Worm (Caenorhabditis elegans) whole organism, L4/young adult: Measurements from ENCODE around the gene fat-4.

Experiments
- W03F9.2 ChIP-seq: fragments of 150-350 bp; optimal IDR thresholded peaks from 2 replicates; lab custom pipeline; 2014; ENCODE audit warnings: missing biosample characterization, missing genetic modification characterization
- dao-5 ChIP-seq: sonication (generic microtip); optimal IDR thresholded peaks from 2 replicates; lab custom pipeline; 2016; ENCODE audit warnings: missing genotype, missing genetic modification characterization, moderate library complexity, missing compliant biosample characterization
- him-1 ChIP-seq: sonication (generic microtip); optimal IDR thresholded peaks from 2 replicates; lab custom pipeline; 2016; ENCODE audit warnings: missing genotype, missing genetic modification reagents, missing genetic modification characterization, missing compliant biosample characterization

The fat-4 gene

DNA sequence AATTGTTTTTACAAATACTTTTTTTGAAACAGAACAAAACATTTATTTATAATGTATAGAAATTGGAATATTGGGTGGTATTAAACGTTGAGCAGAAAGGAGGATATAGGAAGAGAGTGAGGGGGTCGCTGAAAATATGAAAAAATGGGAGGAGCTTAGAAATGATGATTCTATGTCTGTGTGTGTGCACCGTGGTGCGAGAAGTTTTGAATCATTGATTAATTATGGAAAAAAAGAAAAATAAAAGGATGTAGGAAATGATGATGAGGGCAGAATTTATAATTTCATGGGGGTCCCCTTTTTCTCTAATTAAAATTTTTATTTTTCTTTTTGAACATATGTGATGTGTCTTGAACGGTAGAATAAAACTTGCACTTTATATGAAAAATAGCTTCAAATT is 14.5 kb upstream of the fat-4 start, which contains the start of gene sre-4:
Gene sre-4 (minus strand): TSS at position 101 of the 400 bp plus-strand sequence.
- TF ChIP-seq W03F9.2 = no peak
- no peak for TF ChIP-seq dao-5 (tag; lab: Kevin White, UChicago)
- TF ChIP-seq him-1 = no peak

DNA sequence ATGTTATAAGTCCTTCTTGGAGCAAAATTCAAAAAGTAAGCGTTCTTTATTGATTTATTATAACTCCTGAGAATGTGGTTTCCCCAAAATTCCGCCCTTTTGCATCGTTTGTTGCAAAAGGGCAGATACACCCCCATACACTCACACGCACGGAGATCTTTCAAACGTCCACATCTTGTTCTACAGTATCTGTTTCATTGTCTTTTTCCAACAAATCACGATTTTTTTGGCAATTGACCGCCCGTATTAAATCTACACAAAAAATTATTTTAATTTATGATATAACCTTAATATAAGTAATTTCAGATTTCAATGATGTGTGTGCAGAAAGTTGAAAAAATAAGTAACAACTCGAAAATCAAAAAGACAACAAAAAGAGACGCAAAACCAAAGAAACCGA is 9.7 kb upstream of the fat-4 start, which contains the start of gene T13F2.4:
Gene T13F2.4 (plus strand): TSS at position 301 of the 400 bp plus-strand sequence.
- TF ChIP-seq dao-5 (tag; lab: Kevin White, UChicago) (no peak), W03F9.2 (no peak), him-1 (no peak)

DNA sequence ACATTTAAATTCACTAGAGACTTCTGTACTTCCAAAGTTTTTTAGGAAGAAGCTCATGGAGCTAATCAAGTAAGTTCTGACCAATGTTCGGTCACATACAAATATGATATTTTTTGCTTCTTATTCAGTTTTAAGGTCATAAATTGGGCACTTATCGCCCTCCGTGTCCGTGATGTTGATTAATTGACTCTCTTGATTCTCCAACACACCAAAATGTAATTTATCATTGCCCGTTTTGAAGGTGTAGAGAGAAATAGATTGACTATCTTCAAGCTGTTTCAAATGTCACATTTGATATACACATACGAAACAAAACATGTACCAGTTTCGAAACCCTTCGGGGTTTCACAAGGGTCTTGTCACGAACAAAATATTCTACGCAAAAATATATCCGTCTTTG is 8.5 kb upstream of the fat-4 start:
- TF ChIP-seq dao-5 (tag; lab: Kevin White, UChicago) (no peak), him-1 (no peak), W03F9.2 (no peak)

DNA sequence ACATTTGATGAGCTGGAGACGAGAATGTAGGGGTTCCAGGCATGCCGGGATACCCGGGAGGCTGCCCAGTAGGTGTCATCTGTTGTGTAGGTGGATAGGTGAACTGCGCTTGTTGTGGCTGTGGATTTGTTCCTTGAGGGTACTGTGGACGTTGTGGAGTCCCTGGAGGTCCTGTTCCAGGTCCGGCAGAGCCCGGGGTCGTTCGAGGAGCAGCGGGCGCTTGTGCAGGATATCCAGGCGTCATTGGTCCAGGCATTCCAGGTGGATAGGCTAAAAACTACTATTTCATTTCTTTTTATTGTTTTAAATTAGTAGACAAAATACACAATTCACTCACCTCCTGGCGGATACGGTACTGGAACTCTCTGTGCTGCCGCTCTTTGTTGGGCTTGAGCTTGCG is 4.0 kb upstream of the fat-4 start:
- TF ChIP-seq W03F9.2 (no peak), dao-5 (tag; lab: Kevin White, UChicago) (no peak), him-1 (no peak)

DNA sequence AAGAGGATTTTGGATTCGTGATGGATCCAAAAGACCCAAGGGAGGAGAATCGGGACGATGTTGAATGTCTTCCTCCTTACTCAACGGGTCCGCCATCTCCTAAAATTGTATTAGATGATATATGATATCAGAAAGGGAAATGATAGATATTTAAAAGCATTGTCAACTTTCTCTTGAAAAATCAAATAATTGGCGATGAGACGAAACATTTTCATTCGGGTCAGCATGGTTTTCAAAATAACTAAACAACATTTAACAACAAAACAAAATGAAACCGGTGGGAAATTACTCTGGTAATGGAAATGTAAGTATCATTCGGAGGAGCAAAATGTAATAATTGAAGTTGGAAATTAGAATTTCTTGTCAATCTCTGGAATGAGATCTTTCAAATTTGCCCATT is 2.7 kb upstream of the fat-4 start, which contains the start of gene pis-1:
Gene pis-1 (minus strand): TSS at position 101 of the 400 bp plus-strand sequence.
- TF ChIP-seq W03F9.2 (no peak), dao-5 (tag; lab: Kevin White, UChicago) (no peak), him-1 (no peak)

DNA sequence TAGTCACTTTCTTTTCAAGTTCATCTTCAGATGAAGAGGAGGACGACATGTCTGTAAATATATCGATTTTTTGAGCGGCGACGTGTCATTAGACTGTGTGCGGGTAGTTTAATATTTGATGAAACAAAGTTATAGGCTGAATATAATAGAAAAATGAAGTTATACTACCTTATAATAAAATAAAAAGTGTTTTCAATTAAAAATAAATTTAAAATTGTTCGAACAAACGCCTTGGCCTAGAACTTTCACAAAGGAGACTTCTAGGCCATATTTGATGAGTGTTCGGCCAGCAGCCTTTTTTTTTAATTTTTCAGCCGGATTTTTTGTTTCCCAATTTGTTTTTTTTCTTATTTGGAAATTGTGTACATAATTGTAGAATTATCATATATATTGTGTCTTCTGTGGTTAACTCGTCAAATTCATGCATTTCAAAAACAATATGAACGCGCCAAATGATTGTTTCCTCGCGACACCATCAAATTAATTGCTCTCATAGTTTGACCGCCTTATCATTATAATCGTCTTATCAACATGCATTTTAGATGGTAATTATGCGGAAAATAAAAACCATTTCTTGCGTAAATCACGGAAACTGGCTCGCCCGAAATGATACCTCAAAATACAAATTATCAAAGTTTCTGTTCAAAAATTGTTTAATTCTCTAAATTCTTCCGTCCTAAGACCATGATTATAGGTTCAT is 1.8 kb upstream of the fat-4 start, which contains the start of gene T13F2.2:
Gene T13F2.2 (minus strand): TSS at position 51 of the 700 bp plus-strand sequence.
- TF ChIP-seq him-1 (no peak), W03F9.2 (no peak), dao-5 (tag; lab: Kevin White, UChicago) (no peak)

DNA sequence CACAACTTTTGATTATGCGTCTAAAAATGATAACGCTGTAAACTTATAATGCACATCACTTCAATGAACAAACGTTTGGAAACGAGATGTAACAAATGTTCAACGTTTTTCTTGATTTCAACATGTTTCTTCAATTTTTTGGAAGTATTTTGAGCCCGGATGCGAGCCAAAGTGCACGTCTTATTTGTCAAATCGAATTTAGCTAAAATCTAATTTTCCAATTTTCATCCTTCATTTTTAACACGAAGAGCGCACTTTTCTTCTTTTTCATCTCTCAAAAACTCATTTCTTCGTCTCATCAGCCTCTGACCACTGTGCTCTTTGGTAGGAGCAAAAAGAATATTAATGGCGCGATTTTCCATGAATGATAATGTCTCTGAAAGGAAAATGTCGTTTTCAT is 922 bp upstream of the fat-4 start:
- no peak for TF ChIP-seq dao-5 (tag; lab: Kevin White, UChicago)
- no peak for TF ChIP-seq W03F9.2
- no peak for TF ChIP-seq him-1

DNA sequence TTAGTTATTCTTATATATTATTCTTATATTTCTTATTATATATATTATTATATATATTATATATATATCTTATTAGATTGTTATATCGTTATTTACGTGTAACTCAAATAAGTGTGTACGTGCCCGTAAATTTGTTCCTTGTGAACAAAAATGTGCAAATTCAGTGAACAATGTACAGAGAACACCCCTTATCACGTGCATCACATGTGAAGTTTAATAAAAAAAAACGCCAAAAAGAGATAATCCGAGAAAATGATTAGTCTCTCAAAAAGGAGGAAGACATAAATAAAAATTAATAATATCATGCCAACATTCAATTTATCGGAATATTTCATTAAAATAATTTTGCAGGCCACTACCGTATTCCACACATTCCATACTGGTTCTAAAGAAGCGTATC is 435 bp downstream of the fat-4 start:
- TF ChIP-seq dao-5 (tag; lab: Kevin White, UChicago) (no peak), W03F9.2 (no peak), him-1 (no peak)

DNA sequence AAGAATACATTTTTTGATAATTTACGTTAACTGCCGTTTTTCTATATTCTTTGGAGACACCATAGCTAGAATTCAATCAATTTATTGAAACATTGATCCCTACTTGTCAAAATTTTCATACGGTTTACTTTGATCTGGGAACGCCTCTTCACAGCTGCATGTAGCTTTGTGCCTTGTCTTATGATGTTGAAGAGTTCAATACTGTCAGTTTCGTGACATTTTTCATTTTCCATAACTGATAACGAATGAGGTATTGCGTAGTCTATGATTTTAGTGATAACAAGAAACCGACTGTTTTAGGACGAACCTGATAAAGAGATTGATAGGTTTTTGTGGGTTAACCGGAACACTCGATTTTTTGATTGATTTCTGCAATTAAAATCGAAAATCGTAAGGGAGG is 2.2 kb downstream of the fat-4 start:
- TF ChIP-seq dao-5 (tag; lab: Kevin White, UChicago) = no peak
- TF ChIP-seq him-1 = no peak
- TF ChIP-seq W03F9.2 = peak; percentile 2

DNA sequence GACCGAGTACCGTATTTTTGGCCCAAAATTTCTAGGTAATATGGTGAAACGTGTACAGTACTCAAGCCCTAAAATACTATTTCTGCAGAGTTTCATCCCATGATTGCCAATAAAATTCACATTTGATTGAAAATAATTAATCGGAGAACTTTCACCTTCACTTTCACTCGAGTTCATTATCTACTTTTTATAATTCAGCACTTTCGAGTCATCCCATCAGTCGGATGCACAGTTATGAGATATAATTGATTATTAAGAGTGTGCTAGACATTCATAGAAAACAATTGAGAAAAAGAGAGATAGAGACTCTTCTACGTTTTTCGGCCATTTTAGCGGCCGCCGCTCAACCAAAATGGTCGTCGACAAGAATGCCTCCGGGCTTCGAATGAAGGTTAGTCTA is 3.5 kb downstream of the fat-4 start, which contains the start of gene fat-3:
Gene fat-3 (plus strand): TSS at position 313 of the 400 bp plus-strand sequence.
- no peak for TF ChIP-seq him-1
- TF ChIP-seq W03F9.2 = no peak
- no peak for TF ChIP-seq dao-5 (tag; lab: Kevin White, UChicago)

DNA sequence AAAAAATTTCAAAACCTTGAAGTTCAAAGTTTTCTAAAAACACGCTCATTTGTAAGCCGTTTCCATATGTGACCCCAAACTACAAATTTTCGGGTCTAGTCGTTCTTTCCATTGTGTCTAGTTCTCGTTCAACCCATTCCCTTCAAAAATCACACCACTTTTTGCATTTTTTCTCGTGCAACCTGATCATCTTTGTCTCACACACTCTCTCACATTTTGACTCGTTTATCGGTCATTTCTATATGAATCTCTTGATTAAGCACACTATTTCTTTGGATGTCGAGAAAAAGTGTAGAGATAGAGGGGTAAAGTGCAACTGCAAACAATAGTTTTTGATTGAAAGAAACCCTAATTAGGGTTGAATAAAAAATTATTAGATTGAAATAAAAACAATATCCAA is 4.3 kb downstream of the fat-4 start:
- TF ChIP-seq W03F9.2 (peak; percentile 25), dao-5 (tag; lab: Kevin White, UChicago) (no peak)

DNA sequence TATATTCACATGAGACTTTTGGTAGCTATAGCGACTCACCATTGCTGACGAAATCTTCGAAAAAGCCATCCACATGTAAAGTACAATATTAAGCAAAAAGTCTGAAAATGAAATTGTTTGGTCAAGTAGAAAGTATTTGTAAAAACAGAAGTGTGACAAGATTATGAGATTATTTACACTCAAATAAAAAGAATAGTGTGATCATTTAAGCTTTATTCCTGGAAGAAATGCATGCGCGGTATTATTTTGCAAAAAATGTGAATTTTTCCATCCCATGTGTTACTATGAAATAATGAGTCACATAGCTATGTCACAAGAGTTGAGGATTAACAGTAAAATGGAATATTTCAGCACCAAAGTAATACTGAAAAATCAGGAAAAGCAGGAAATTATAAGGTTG is 11.4 kb downstream of the fat-4 start, which contains the start of gene dct-15:
Gene dct-15 (minus strand): TSS at position 101 of the 400 bp plus-strand sequence.
- TF ChIP-seq dao-5 (tag; lab: Kevin White, UChicago) (no peak), him-1 (no peak), W03F9.2 (no peak)

DNA sequence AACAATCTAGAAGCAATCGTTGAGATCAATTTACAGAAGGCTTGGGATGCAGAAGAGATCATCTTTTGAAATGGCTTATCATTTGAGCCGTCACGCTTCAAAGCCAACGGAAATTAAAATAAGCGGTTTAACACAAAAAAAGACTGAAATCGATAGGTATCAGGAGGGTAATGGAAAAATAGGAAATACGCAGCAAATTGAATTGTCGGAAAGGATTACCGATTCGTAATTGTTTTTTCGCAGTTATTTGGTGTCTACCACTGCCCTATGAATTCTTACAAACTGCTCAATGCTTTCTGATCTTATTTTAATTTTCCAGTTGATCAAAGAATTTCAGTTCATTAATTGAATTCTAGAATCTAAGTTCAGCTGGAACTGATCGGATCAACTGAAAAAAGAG is 12.3 kb downstream of the fat-4 start:
- no peak for TF ChIP-seq dao-5 (tag; lab: Kevin White, UChicago)
- no peak for TF ChIP-seq W03F9.2
- no peak for TF ChIP-seq him-1

DNA sequence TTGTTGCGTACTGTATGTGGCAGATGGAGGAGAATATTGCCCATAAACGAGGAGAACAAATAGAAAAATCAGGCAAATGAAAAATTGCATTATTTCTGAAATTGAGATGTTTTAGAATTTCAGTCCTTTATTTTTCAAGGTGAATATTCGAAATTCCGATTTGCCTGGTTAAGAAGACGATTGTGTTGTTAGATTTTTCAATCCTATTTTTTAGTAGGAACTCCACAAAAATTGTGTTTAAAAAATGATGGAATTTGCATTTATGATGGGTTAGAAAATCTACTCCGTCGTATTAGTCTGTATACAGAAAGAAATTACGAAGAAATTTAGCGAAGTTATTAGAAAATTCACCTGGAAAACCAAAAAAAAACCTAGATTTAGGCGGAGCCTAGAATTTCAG is 16.2 kb downstream of the fat-4 start, which contains the start of gene egl-20:
Gene egl-20 (minus strand): TSS at position 101 of the 400 bp plus-strand sequence.
- TF ChIP-seq W03F9.2 = no peak
- TF ChIP-seq dao-5 (tag; lab: Kevin White, UChicago) = no peak
- TF ChIP-seq him-1 = no peak

DNA sequence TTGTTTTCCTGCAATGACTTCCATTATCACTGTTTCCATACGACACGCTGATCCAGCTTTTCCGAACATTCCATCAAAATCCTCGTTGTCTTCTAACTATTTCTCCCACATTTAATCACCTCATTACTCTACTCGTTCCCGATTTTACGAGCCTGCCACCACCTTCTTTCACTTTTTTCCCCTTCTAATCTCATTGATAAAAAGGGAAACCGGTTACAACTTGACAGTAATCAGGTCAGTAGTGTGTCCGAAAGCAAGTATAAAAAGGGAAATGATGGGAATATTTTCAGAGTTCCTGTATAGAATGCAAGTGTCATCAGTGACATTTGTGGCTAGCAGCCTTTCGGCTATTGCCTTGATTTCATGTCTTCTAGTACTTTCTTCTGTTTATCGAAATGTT is 22.4 kb downstream of the fat-4 start, which contains the start of gene col-123:
Gene col-123 (plus strand): TSS at position 301 of the 400 bp plus-strand sequence.
- TF ChIP-seq W03F9.2 (no peak), him-1 (no peak), dao-5 (tag; lab: Kevin White, UChicago) (no peak)
